Worm (Caenorhabditis elegans) whole organism, mixed stage, embryonic: ENCODE results near the gene F15H10.5.

Source experiments
- M03D4.4 ChIP-seq: sonication (generic microtip); optimal IDR thresholded peaks from 2 replicates; lab custom pipeline; 2017; ENCODE audit warnings: mild to moderate bottlenecking, missing genetic modification characterization, missing compliant biosample characterization
- bed-3 ChIP-seq: fragments of 200-800 bp; sonication (Bioruptor generic); optimal IDR thresholded peaks from 3 replicates; lab custom pipeline; 2018; ENCODE audit warnings: mild to moderate bottlenecking, missing genetic modification characterization, moderate library complexity, missing compliant biosample characterization
- blmp-1 ChIP-seq: fragments of 150-350 bp; optimal IDR thresholded peaks from 2 replicates; lab custom pipeline; 2014; ENCODE audit warnings: missing biosample characterization, missing genetic modification characterization
- ceh-39 ChIP-seq: fragments of 150-350 bp; optimal IDR thresholded peaks from 2 replicates; lab custom pipeline; 2014; ENCODE audit warnings: missing biosample characterization, missing genetic modification characterization
- ceh-43 ChIP-seq: fragments of 200-800 bp; sonication (Bioruptor generic); optimal IDR thresholded peaks from 2 replicates; lab custom pipeline; 2018; ENCODE audit warnings: mild to moderate bottlenecking, missing genetic modification characterization, moderate library complexity, missing compliant biosample characterization
- ceh-83 ChIP-seq: fragments of 200-800 bp; sonication (Bioruptor generic); optimal IDR thresholded peaks from 2 replicates; lab custom pipeline; 2018; ENCODE audit warnings: mild to moderate bottlenecking, missing genetic modification characterization, missing compliant biosample characterization
- ces-1 ChIP-seq: fragments of 150-350 bp; optimal IDR thresholded peaks from 2 replicates; lab custom pipeline; 2014; ENCODE audit warnings: missing biosample characterization, missing genetic modification reagents, missing genetic modification characterization
- cnd-1 ChIP-seq: fragments of 200-800 bp; sonication (Bioruptor generic); optimal IDR thresholded peaks from 2 replicates; lab custom pipeline; 2018; ENCODE audit warnings: mild to moderate bottlenecking, missing genetic modification characterization, missing compliant biosample characterization
- drap-1 ChIP-seq: fragments of 200-800 bp; sonication (Bioruptor generic); optimal IDR thresholded peaks from 3 replicates; lab custom pipeline; 2018; ENCODE audit warnings: mild to moderate bottlenecking, missing genetic modification characterization, missing compliant biosample characterization
- elt-1 ChIP-seq: sonication (generic microtip); optimal IDR thresholded peaks from 2 replicates; lab custom pipeline; 2017; ENCODE audit warnings: missing genetic modification characterization, mild to moderate bottlenecking, missing compliant biosample characterization, antibody characterized with exemption, moderate library complexity, borderline replicate concordance; ENCODE audit not compliant: insufficient read depth
- elt-3 ChIP-seq: fragments of 150-350 bp; optimal IDR thresholded peaks from 2 replicates; lab custom pipeline; 2014; ENCODE audit warnings: missing biosample characterization, missing genetic modification characterization
- flh-1 ChIP-seq: fragments of 200-800 bp; sonication (Bioruptor generic); optimal IDR thresholded peaks from 2 replicates; lab custom pipeline; 2018; ENCODE audit warnings: mild to moderate bottlenecking, missing genetic modification characterization, moderate library complexity, missing compliant biosample characterization
- ham-2 ChIP-seq: fragments of 200-800 bp; sonication (Bioruptor generic); optimal IDR thresholded peaks from 2 replicates; lab custom pipeline; 2018; ENCODE audit warnings: mild to moderate bottlenecking, missing genetic modification characterization, missing compliant biosample characterization
- hlh-1 ChIP-seq: fragments of 150-350 bp; optimal IDR thresholded peaks from 2 replicates; lab custom pipeline; 2014; ENCODE audit warnings: missing biosample characterization, missing genetic modification reagents, missing genetic modification characterization
- lin-13 ChIP-seq: fragments of 150-350 bp; optimal IDR thresholded peaks from 2 replicates; lab custom pipeline; 2014; ENCODE audit warnings: missing biosample characterization, missing genetic modification characterization
- lin-32 ChIP-seq: fragments of 200-800 bp; sonication (Bioruptor generic); optimal IDR thresholded peaks from 2 replicates; lab custom pipeline; 2018; ENCODE audit warnings: mild to moderate bottlenecking, missing genetic modification characterization, missing compliant biosample characterization
- lsy-2 ChIP-seq: fragments of 150-350 bp; optimal IDR thresholded peaks from 2 replicates; lab custom pipeline; 2014; ENCODE audit warnings: missing biosample characterization, missing genetic modification characterization
- mab-5 ChIP-seq: fragments of 150-350 bp; optimal IDR thresholded peaks from 2 replicates; lab custom pipeline; 2014; ENCODE audit warnings: missing biosample characterization, missing genetic modification characterization
- mep-1 ChIP-seq: fragments of 150-350 bp; optimal IDR thresholded peaks from 2 replicates; lab custom pipeline; 2017; ENCODE audit warnings: missing biosample characterization, missing genetic modification reagents, missing genetic modification characterization, inconsistent platforms
- nhr-12 ChIP-seq: fragments of 150-350 bp; optimal IDR thresholded peaks from 2 replicates; lab custom pipeline; 2014; ENCODE audit warnings: missing biosample characterization, missing genetic modification characterization
- nhr-2 ChIP-seq: fragments of 150-350 bp; optimal IDR thresholded peaks from 2 replicates; lab custom pipeline; 2014; ENCODE audit warnings: missing biosample characterization, missing genetic modification characterization
- nhr-237 ChIP-seq: fragments of 150-350 bp; optimal IDR thresholded peaks from 2 replicates; lab custom pipeline; 2014; ENCODE audit warnings: missing biosample characterization, missing genetic modification characterization
- nhr-28 ChIP-seq: fragments of 150-350 bp; optimal IDR thresholded peaks from 2 replicates; lab custom pipeline; 2014; ENCODE audit warnings: missing biosample characterization, missing genetic modification characterization
- nhr-76 ChIP-seq: sonication (generic microtip); optimal IDR thresholded peaks from 2 replicates; lab custom pipeline; 2017; ENCODE audit warnings: missing biosample characterization, missing genetic modification characterization
- pha-4 ChIP-seq: fragments of 150-350 bp; optimal IDR thresholded peaks from 2 replicates; lab custom pipeline; 2018; ENCODE audit warnings: missing biosample characterization, missing genetic modification reagents, missing genetic modification characterization
- sem-2 ChIP-seq: fragments of 200-800 bp; sonication (Bioruptor generic); optimal IDR thresholded peaks from 2 replicates; lab custom pipeline; 2018; ENCODE audit warnings: mild to moderate bottlenecking, missing genetic modification characterization, missing compliant biosample characterization
- snpc-4 ChIP-seq: fragments of 150-350 bp; optimal IDR thresholded peaks from 2 replicates; lab custom pipeline; 2014; ENCODE audit warnings: missing biosample characterization, missing genetic modification characterization
- sptf-1 ChIP-seq: sonication (generic microtip); optimal IDR thresholded peaks from 2 replicates; lab custom pipeline; 2017; ENCODE audit warnings: mild to moderate bottlenecking, missing genetic modification characterization, moderate library complexity, missing compliant biosample characterization
- tbx-8 ChIP-seq: fragments of 200-800 bp; sonication (Bioruptor generic); optimal IDR thresholded peaks from 2 replicates; lab custom pipeline; 2018; ENCODE audit warnings: mild to moderate bottlenecking, missing genetic modification characterization, moderate library complexity, missing compliant biosample characterization
- unc-120 ChIP-seq: sonication (generic microtip); optimal IDR thresholded peaks from 2 replicates; lab custom pipeline; 2017; ENCODE audit warnings: missing genetic modification characterization, missing compliant biosample characterization; ENCODE audit not compliant: poor library complexity, severe bottlenecking
- unc-39 ChIP-seq: fragments of 150-350 bp; optimal IDR thresholded peaks from 2 replicates; lab custom pipeline; 2014; ENCODE audit warnings: missing biosample characterization, missing genetic modification characterization
- unc-62 ChIP-seq: fragments of 150-350 bp; optimal IDR thresholded peaks from 2 replicates; lab custom pipeline; 2014; ENCODE audit warnings: missing biosample characterization, missing genetic modification reagents, missing genetic modification characterization
- zip-8 ChIP-seq: fragments of 150-350 bp; optimal IDR thresholded peaks from 2 replicates; lab custom pipeline; 2014; ENCODE audit warnings: missing biosample characterization, missing genetic modification characterization
- ztf-11 ChIP-seq: fragments of 150-350 bp; optimal IDR thresholded peaks from 2 replicates; lab custom pipeline; 2014; ENCODE audit warnings: missing biosample characterization, missing genetic modification characterization

Gene F15H10.5

ce11 chrV:10426253-10426652 is 7.4 kb upstream of the F15H10.5 start, which contains the start of gene apc-10:
Gene apc-10 (minus strand): TSS chrV:10426353.
- no peak for TF ChIP-seq mab-5
- no peak for TF ChIP-seq nhr-237 (tag; lab: Kevin White, UChicago)
- TF ChIP-seq M03D4.4: no peak

- TF ChIP-seq elt-1 (tag; lab: Kevin White, UChicago) (no peak), ham-2 (no peak), mab-5 (no peak), lin-13 (tag; lab: Kevin White, UChicago) (no peak), M03D4.4 (no peak), pha-4 (no peak), elt-3 (no peak), nhr-2 (tag; lab: Kevin White, UChicago) (no peak), unc-120 (tag; lab: Kevin White, UChicago) (no peak), ceh-39 (tag; lab: Kevin White, UChicago) (no peak), ceh-83 (no peak), ztf-11 (tag; lab: Kevin White, UChicago) (no peak), unc-62 (GFP tag; lab: Kevin White, UChicago) (no peak), zip-8 (tag; lab: Kevin White, UChicago) (no peak), nhr-12 (tag; lab: Kevin White, UChicago) (no peak)
Observed at ce11 chrV:10425098-10425497, 6.2 kb upstream of the F15H10.5 start, which contains the start of gene col-12. Gene col-12 (minus strand): TSS chrV:10425198.

ce11 chrV:10423511-10423910 is 4.7 kb upstream of the F15H10.5 start:
- TF ChIP-seq nhr-76 (tag; lab: Kevin White, UChicago): no peak
- no peak for TF ChIP-seq sptf-1 (tag; lab: Kevin White, UChicago)
- no peak for TF ChIP-seq ceh-43
- no peak for TF ChIP-seq drap-1 (GFP tag; lab: Kevin White, UChicago)
- no peak for TF ChIP-seq nhr-2 (tag; lab: Kevin White, UChicago)
- no peak for TF ChIP-seq ces-1
- TF ChIP-seq tbx-8 (GFP tag; lab: Kevin White, UChicago): no peak
- no peak for TF ChIP-seq unc-120 (tag; lab: Kevin White, UChicago)
- no peak for TF ChIP-seq zip-8 (tag; lab: Kevin White, UChicago)
- TF ChIP-seq mab-5: no peak
- TF ChIP-seq snpc-4: no peak
- TF ChIP-seq hlh-1: no peak
- no peak for TF ChIP-seq elt-1 (tag; lab: Kevin White, UChicago)

- TF ChIP-seq snpc-4: no peak
- TF ChIP-seq zip-8 (tag; lab: Kevin White, UChicago): no peak
Observed at ce11 chrV:10421802-10422201, 2.9 kb upstream of the F15H10.5 start, which contains the start of gene col-13. Gene col-13 (minus strand): TSS chrV:10421902.

ce11 chrV:10416925-10417324 is 1.9 kb downstream of the F15H10.5 start, which contains the start of gene F15H10.10:
Gene F15H10.10 (minus strand): TSS chrV:10417025.
- TF ChIP-seq unc-39 (tag; lab: Kevin White, UChicago): no peak
- no peak for TF ChIP-seq nhr-12 (tag; lab: Kevin White, UChicago)
- no peak for TF ChIP-seq flh-1 (GFP tag; lab: Kevin White, UChicago)
- TF ChIP-seq nhr-76 (tag; lab: Kevin White, UChicago): no peak
- TF ChIP-seq mep-1 (tag; lab: Kevin White, UChicago): no peak
- TF ChIP-seq M03D4.4: no peak
- no peak for TF ChIP-seq snpc-4
- no peak for TF ChIP-seq ham-2
- TF ChIP-seq ceh-43: no peak
- TF ChIP-seq unc-120 (tag; lab: Kevin White, UChicago): no peak
- TF ChIP-seq hlh-1: no peak
- TF ChIP-seq nhr-28 (tag; lab: Kevin White, UChicago): no peak
- no peak for TF ChIP-seq sptf-1 (tag; lab: Kevin White, UChicago)

- TF ChIP-seq drap-1 (GFP tag; lab: Kevin White, UChicago): no peak
- TF ChIP-seq unc-39 (tag; lab: Kevin White, UChicago): no peak
- no peak for TF ChIP-seq lsy-2 (tag; lab: Kevin White, UChicago)
- TF ChIP-seq sem-2 (GFP tag; lab: Kevin White, UChicago): no peak
- TF ChIP-seq ceh-43: no peak
- TF ChIP-seq cnd-1 (tag; lab: Kevin White, UChicago): no peak
- no peak for TF ChIP-seq blmp-1
- TF ChIP-seq hlh-1: no peak
- TF ChIP-seq nhr-76 (tag; lab: Kevin White, UChicago): no peak
- TF ChIP-seq bed-3 (GFP tag; lab: Kevin White, UChicago): no peak
- TF ChIP-seq tbx-8 (GFP tag; lab: Kevin White, UChicago): no peak
- TF ChIP-seq sptf-1 (tag; lab: Kevin White, UChicago): no peak
- no peak for TF ChIP-seq unc-62 (GFP tag; lab: Kevin White, UChicago)
- TF ChIP-seq ceh-83: no peak
- no peak for TF ChIP-seq elt-1 (tag; lab: Kevin White, UChicago)
- TF ChIP-seq ces-1: no peak
- no peak for TF ChIP-seq ham-2
- no peak for TF ChIP-seq lin-32 (GFP tag; lab: Kevin White, UChicago)
- TF ChIP-seq zip-8 (tag; lab: Kevin White, UChicago): no peak
- no peak for TF ChIP-seq pha-4
Observed at ce11 chrV:10414610-10415009, 4.3 kb downstream of the F15H10.5 start, which contains the start of gene F15H10.9. Gene F15H10.9 (minus strand): TSS chrV:10414710.
